Worm (Caenorhabditis elegans): ENCODE measurements around the gene fshr-1.

DNA sequence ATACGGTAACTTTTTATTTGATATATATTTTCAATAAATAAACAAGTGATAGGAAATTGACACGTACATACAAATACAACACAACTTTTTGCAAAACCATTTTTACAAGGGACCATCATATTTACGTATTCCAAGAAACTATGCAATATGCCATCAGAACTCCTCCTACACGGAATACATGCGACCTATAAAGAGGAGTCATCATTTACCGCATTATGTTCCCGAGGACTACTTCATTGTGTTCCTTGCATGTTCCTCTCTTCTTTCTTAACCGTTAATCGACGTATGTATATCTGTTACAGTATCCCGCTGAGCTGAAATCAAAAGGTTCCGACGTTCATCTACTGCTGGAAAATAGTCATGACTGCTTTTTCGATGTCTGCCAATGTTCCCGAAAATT lies 28.8 kb downstream of the fshr-1 start, which contains the start of gene C50H2.5:
- TF ChIP-seq Y95B8A.8 (GFP tag; IDR thresholded peaks at IDR 0.05): no peak
- no peak for TF ChIP-seq rpc-1 (optimal IDR thresholded peaks at IDR 0.05)
- TF ChIP-seq rpc-1 (tag; optimal IDR thresholded peaks at IDR 0.05): no peak
- TF ChIP-seq hmg-20 (GFP tag; IDR thresholded peaks at IDR 0.05): no peak
- TF ChIP-seq dpl-1 (GFP tag; optimal IDR thresholded peaks at IDR 0.05): no peak
- no peak for TF ChIP-seq nfya-1 (tag; optimal IDR thresholded peaks at IDR 0.05; ENCODE audit: borderline replicate concordance, insufficient read depth)

Data from whole organism, young adult.